Fruit fly (Drosophila melanogaster): ENCODE data around the gene Wwox.
"Not testable (repeated sequence)": the region's sequence is repeated elsewhere in the genome, so short reads cannot be mapped to it uniquely, and the experiment has no call there.

Gene Wwox

DNA sequence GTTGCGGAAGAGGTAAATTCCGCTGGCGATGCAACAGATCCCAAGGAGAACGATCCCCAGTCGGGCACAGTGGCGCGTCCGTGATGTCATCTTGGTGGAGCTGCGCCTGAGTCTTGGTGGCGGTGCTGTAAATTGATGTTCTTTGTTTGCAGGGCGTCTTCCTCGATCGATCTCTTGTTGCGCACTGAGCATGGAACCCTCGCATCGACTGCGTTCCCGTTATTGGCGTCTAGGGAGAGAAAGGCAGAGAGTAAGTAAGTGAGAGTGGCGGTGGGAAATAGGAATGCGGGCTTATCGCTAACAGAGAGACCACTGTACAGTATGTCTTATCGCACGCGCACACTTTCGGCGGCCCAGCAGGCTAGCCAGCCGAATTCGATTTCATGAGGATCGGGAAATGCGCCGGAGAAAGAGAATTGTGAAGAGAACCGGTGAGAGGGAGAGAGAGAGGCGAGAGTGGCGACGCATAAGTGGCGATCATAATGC is 12.7 kb downstream of the Wwox start:
- TF ChIP-seq CG17801 (GFP tag; optimal IDR thresholded peaks at IDR 0.05; ENCODE audit: partially characterized antibody), result no peak

- TF ChIP-seq CG17801 (GFP tag; optimal IDR thresholded peaks at IDR 0.05; ENCODE audit: partially characterized antibody), result no peak
These were observed 13.4 kb downstream of the Wwox start for dm6 chr2L:7990720-7991119.

dm6 chr2L:7989868-7990267 is 14.2 kb downstream of the Wwox start:
- no peak for TF ChIP-seq CG17801 (GFP tag; optimal IDR thresholded peaks at IDR 0.05; ENCODE audit: partially characterized antibody)

- TF ChIP-seq CG17801 (GFP tag; optimal IDR thresholded peaks at IDR 0.05; ENCODE audit: partially characterized antibody), result no peak
These were observed 17.9 kb downstream of the Wwox start for dm6 chr2L:7986210-7986609.

- TF ChIP-seq CG17801 (GFP tag; optimal IDR thresholded peaks at IDR 0.05; ENCODE audit: partially characterized antibody), result peak; percentile 36
These were observed 19.1 kb downstream of the Wwox start for dm6 chr2L:7984889-7985514.

DNA sequence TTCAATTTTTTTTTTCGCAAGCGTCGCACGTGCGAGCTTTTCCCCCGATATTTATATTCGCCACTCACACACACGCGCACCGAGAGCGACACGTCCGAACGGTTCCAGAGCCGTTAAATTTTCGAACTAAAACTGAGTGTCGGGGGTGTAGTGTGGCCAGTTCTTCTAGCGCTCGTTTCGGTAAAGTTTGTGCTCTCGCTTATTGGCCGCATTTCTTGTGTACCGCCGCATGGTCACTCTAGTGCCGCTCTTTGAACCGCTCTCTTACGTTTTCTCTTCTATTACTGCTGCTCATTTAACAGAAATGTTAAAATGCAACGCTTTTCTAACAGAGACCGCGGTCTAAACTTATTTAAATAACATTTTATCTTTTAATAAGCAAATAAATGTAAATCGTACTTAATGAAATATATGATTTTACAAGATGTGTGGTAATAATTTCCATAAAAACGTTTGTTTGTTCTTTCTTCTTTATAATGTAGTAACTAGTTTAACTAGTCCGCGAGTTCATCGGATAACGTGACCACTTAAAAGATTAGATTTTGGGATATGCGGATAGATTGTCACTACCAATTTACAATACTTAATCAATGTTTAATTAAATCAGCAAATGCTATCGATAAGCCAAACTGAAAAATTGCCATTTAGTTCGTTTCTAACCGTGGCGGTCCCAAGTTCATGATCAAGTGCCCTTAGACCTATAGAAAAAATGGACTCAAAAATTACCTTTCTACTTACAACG is 19.9 kb downstream of the Wwox start, which contains the start of gene Snoo:
Gene Snoo (minus strand): TSS at position 138 of the 742 bp plus-strand sequence.
- TF ChIP-seq CG17801 (GFP tag; optimal IDR thresholded peaks at IDR 0.05; ENCODE audit: partially characterized antibody), result peak; percentile 30

DNA sequence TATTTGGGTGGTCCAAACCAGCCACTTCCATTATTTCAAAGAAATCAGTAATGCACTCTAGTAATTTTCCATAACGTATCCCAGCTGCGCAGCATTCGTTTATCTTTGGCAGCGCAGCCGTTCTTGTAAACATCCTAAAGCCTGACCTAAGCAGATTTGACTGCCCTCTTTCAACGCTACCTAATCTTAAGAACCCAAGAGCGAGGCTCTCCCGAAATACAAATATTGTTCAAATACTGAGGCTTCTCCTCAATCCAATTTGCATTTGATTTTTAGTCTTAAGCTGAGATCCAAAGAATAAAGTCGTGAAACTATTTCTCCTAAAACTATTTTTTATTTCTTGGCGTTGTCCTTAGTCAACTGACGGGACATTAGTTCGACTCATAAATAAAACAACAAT is 20.4 kb downstream of the Wwox start, which contains the start of gene CG7231:
Gene CG7231 (plus strand): TSS at position 301 of the 400 bp plus-strand sequence.
- not testable (repeated sequence) for TF ChIP-seq CG17801 (GFP tag; optimal IDR thresholded peaks at IDR 0.05; ENCODE audit: partially characterized antibody)

DNA sequence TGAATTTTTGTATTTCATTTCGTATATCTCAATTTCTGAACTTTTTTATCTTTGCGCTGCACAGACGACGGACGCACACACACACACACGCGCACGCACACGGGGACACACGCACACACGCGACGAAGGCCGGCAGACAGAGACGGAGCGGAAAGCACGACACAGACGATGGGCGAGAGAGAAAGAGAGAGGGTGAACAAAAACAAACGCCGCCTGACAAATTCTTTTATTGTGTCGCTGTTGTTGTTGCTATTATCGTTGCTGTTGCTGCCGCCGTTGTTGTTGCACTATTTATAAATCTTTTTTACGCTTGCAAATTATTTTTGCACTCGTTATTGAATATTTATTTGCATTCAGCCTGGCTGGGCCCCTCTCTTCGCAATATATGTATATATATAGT is 27.3 kb downstream of the Wwox start:
- no peak for TF ChIP-seq CG17801 (GFP tag; optimal IDR thresholded peaks at IDR 0.05; ENCODE audit: partially characterized antibody)

dm6 chr2L:7973470-7974207 is 30.4 kb downstream of the Wwox start:
- TF ChIP-seq CG17801 (GFP tag; optimal IDR thresholded peaks at IDR 0.05; ENCODE audit: partially characterized antibody), result no peak

dm6 chr2L:7971423-7971822 is 32.7 kb downstream of the Wwox start:
- TF ChIP-seq CG17801 (GFP tag; optimal IDR thresholded peaks at IDR 0.05; ENCODE audit: partially characterized antibody), result no peak

DNA sequence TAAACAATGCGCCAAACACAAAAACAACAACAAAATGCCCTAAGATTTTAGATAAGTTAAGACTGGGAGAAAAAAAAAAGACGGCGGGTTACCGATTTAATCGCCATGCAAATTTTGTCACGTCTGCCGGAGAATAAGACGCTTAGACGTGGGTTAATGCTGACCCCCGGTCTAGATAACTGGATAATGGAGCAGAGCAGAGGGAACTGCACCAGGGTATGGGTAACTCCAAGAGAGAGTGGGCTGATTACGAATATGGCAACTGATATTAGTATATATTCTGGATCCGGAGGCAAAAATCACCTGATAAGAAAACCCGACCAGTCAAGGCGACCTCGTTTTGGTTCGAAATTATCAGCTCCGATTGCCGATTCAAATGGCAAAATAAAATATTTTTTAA is 34.1 kb downstream of the Wwox start:
- no peak for TF ChIP-seq CG17801 (GFP tag; optimal IDR thresholded peaks at IDR 0.05; ENCODE audit: partially characterized antibody)

DNA sequence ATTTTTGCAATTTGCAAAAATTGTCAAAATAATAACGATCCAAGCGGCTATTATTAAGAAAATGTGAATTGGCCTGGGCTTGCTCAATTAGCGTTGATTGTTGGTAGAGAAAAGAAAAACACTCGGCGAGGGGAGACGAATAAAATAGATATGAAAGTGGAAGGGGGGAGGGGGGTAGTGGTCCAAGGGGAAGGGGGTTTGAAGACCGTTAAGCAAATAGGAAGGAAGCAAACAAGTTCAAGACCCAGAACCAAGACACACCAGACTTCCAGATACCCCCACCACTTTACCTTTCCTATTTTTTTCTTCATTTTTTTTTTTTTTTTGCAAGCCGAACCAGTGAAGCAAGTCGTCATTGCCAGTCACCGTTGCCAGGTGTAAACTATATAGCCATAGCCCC is 34.8 kb downstream of the Wwox start:
- TF ChIP-seq CG17801 (GFP tag; optimal IDR thresholded peaks at IDR 0.05; ENCODE audit: partially characterized antibody), result no peak

DNA sequence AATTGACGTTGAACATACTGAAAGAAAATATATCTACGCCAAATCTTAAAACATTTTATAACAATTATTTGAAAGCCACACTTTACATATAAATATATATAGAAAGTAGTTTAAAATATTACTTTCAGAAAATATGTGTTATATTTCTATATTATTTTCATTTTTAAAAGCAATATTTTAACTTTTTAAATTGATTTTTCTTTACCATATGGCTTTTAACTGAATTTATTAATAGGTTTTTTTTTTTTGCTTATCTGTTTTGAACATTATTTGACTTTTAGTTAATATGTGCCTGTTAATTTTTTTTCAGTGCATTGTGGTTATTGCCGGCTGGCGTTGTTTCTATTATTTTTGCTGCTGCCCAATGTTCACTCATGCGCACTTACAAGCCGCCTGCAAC is 36.0 kb downstream of the Wwox start:
- no peak for TF ChIP-seq CG17801 (GFP tag; optimal IDR thresholded peaks at IDR 0.05; ENCODE audit: partially characterized antibody)

DNA sequence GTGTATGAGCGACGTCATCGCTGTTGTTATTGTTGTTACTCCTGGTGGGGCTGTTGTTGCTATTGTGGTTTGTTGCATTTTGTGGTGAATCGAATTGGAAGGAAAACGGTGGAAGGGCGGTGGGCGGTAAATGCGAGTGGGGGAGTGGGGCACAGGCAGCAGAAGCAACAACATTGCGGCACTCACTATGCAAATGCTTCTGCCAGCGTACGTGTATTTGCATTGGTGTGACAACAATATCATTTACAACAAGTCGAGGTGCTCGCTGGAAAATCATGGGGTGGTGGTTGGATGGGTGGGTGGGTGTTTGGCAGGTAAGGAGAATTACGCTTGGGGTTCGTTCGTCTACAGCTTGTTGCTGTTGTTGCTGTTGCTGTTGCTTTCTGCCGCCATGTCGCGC is 36.4 kb downstream of the Wwox start:
- no peak for TF ChIP-seq CG17801 (GFP tag; optimal IDR thresholded peaks at IDR 0.05; ENCODE audit: partially characterized antibody)

- no peak for TF ChIP-seq CG17801 (GFP tag; optimal IDR thresholded peaks at IDR 0.05; ENCODE audit: partially characterized antibody)
These were observed 37.1 kb downstream of the Wwox start for dm6 chr2L:7966866-7967549.

Measured in ovary, adult (tissue).